Fruit fly (Drosophila melanogaster) whole organism, pupa: ENCODE results near the gene CG31088.

Experiments used
- CG14655 ChIP-seq: fragments of 200-800 bp; sonication (Bioruptor generic); optimal IDR thresholded peaks from 3 replicates; lab custom pipeline; 2017; ENCODE audit warnings: mild to moderate bottlenecking, missing biosample characterization, missing genetic modification reagents, missing genetic modification characterization
- CG17806 ChIP-seq: fragments of 200-800 bp; sonication (Bioruptor generic); optimal IDR thresholded peaks from 2 replicates; lab custom pipeline; 2018; ENCODE audit warnings: missing biosample characterization, mild to moderate bottlenecking, missing genetic modification characterization, moderate library complexity
- CG32121 ChIP-seq: fragments of 200-800 bp; sonication (Bioruptor generic); IDR thresholded peaks from 2 replicates; pipeline ENCODE4 v1.3.6; 2022; ENCODE audit warnings: missing biosample characterization, missing genetic modification characterization
- CG34367 ChIP-seq: fragments of 200-800 bp; sonication (Bioruptor generic); optimal IDR thresholded peaks from 2 replicates; lab custom pipeline; 2018; ENCODE audit warnings: missing biosample characterization, mild to moderate bottlenecking, missing genetic modification characterization
- CG9948 ChIP-seq: fragments of 200-800 bp; sonication (Bioruptor generic); optimal IDR thresholded peaks from 2 replicates; lab custom pipeline; 2018; ENCODE audit warnings: missing biosample characterization, mild to moderate bottlenecking, missing genetic modification characterization, moderate library complexity
- D1 ChIP-seq: fragments of 200-800 bp; sonication (Bioruptor generic); optimal IDR thresholded peaks from 2 replicates; lab custom pipeline; 2018; ENCODE audit warnings: missing biosample characterization, mild to moderate bottlenecking, missing genetic modification characterization, moderate library complexity
- Pif1A ChIP-seq: fragments of 200-800 bp; sonication (Bioruptor generic); optimal IDR thresholded peaks from 3 replicates; lab custom pipeline; 2016; ENCODE audit warnings: missing biosample characterization, missing genetic modification characterization
- Pif1B ChIP-seq: fragments of 200-800 bp; sonication (Bioruptor generic); optimal IDR thresholded peaks from 3 replicates; lab custom pipeline; 2016; ENCODE audit warnings: missing biosample characterization, missing genetic modification characterization
- fd96Ca ChIP-seq: fragments of 200-800 bp; sonication (Bioruptor generic); IDR thresholded peaks from 3 replicates; pipeline ENCODE4 v1.3.6; 2022; ENCODE audit warnings: missing biosample characterization, missing genetic modification characterization

DNA sequence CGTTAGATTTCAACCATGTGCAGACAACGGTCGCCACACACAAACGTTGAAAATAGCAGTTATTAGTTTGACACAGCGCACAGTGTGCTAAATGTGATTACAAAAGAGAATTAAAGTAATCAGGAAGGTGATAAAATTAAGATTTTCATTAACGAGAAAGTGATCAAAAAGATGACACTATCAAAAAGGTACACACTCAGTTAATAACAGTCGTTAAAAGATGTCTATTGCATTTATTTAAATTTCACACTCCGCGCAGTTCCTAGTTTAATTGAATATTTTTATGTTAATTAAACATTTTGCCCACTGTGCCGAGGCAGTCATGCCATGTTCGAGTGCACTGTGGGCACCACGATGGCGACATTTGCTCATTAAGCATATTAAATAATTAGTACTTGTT is 23.6 kb downstream of the CG31088 start:
- TF ChIP-seq CG17806 (tag; lab: Kevin White, UChicago): no peak
- TF ChIP-seq CG14655 (GFP tag; lab: Kevin White, UChicago): no peak
- TF ChIP-seq CG9948 (tag; lab: Kevin White, UChicago): no peak
- TF ChIP-seq Pif1B (GFP tag; lab: Kevin White, UChicago): no peak
- TF ChIP-seq CG34367 (tag; lab: Kevin White, UChicago): no peak
- TF ChIP-seq CG32121 (GFP tag; lab: Robert Waterston, UW): peak; percentile 75
- TF ChIP-seq D1 (tag; lab: Kevin White, UChicago): no peak
- TF ChIP-seq fd96Ca (GFP tag; lab: Robert Waterston, UW): peak; percentile 74
- TF ChIP-seq Pif1A (GFP tag; lab: Kevin White, UChicago): no peak
